Worm (Caenorhabditis elegans) whole organism, L3 larva: Measurements from ENCODE around the gene T04C9.3.

Experiments
- ceh-28 ChIP-seq: fragments of 150-350 bp; optimal IDR thresholded peaks from 2 replicates; lab custom pipeline; 2014; ENCODE audit warnings: missing biosample characterization, missing genetic modification reagents, missing genetic modification characterization
- daf-12 ChIP-seq: fragments of 150-350 bp; optimal IDR thresholded peaks from 2 replicates; lab custom pipeline; 2014; ENCODE audit warnings: missing biosample characterization, missing genetic modification reagents, missing genetic modification characterization
- egl-27 ChIP-seq: sonication (generic microtip); optimal IDR thresholded peaks from 4 replicates; lab custom pipeline; 2017; ENCODE audit warnings: missing biosample characterization, missing genetic modification reagents, missing genetic modification characterization
- elt-2 ChIP-seq: sonication (generic microtip); optimal IDR thresholded peaks from 2 replicates; lab custom pipeline; 2016; ENCODE audit warnings: missing genetic modification reagents, mild to moderate bottlenecking, missing genetic modification characterization, missing compliant biosample characterization
- elt-3 ChIP-seq, 3 experiments: fragments of 150-350 bp in 1 of 3; sonication (generic microtip) in 2 of 3; optimal IDR thresholded peaks; 2 replicates in 2 of 3; 4 replicates in 1 of 3; lab custom pipeline; 2014 to 2017; ENCODE audit warnings: missing biosample characterization in 3 of 3, missing genetic modification characterization in 3 of 3
- fkh-10 ChIP-seq: sonication (generic microtip); optimal IDR thresholded peaks from 2 replicates; lab custom pipeline; 2017; ENCODE audit warnings: missing biosample characterization, missing genetic modification reagents, missing genetic modification characterization
- hmg-11 ChIP-seq: sonication (generic microtip); optimal IDR thresholded peaks from 2 replicates; lab custom pipeline; 2016; ENCODE audit warnings: missing genetic modification characterization, missing compliant biosample characterization
- lin-15B ChIP-seq: fragments of 150-350 bp; optimal IDR thresholded peaks from 2 replicates; lab custom pipeline; 2014; ENCODE audit warnings: missing biosample characterization, missing genetic modification characterization
- lin-39 ChIP-seq: fragments of 150-350 bp; optimal IDR thresholded peaks from 2 replicates; lab custom pipeline; 2018; ENCODE audit warnings: missing biosample characterization, missing genetic modification reagents, missing genetic modification characterization
- mdl-1 ChIP-seq: fragments of 150-350 bp; optimal IDR thresholded peaks from 2 replicates; lab custom pipeline; 2014; ENCODE audit warnings: missing biosample characterization, missing genetic modification characterization
- nhr-12 ChIP-seq: fragments of 150-350 bp; optimal IDR thresholded peaks from 2 replicates; lab custom pipeline; 2014; ENCODE audit warnings: missing biosample characterization, missing genetic modification characterization
- nhr-77 ChIP-seq: fragments of 150-350 bp; optimal IDR thresholded peaks from 2 replicates; lab custom pipeline; 2014; ENCODE audit warnings: missing biosample characterization, missing genetic modification characterization
- pha-4 ChIP-seq: fragments of 150-350 bp; optimal IDR thresholded peaks from 2 replicates; lab custom pipeline; 2014; ENCODE audit warnings: missing biosample characterization, missing genetic modification reagents, missing genetic modification characterization

- no peak for TF ChIP-seq daf-12
- TF ChIP-seq lin-15B = no peak
- peak; percentile 22 for TF ChIP-seq mdl-1 (tag; lab: Kevin White, UChicago)
- no peak for TF ChIP-seq nhr-77
- no peak for TF ChIP-seq fkh-10 (GFP tag; lab: Kevin White, UChicago)
- TF ChIP-seq pha-4 (tag; lab: Kevin White, UChicago) = no peak
- no peak for TF ChIP-seq nhr-12 (tag; lab: Kevin White, UChicago)
- no peak for TF ChIP-seq elt-3 (tag; optimal IDR thresholded peaks at IDR 0.05; lab: Kevin White, UChicago)
- no peak for TF ChIP-seq hmg-11 (tag; lab: Kevin White, UChicago)
- TF ChIP-seq ceh-28 (tag; lab: Kevin White, UChicago) = no peak
- no peak for TF ChIP-seq elt-2 (tag; lab: Kevin White, UChicago)
- no peak for TF ChIP-seq lin-39
- no peak for TF ChIP-seq egl-27 (tag; lab: Kevin White, UChicago)
These were observed 33.7 kb upstream of the T04C9.3 start for ce11 chrIII:5951589-5952378.
